Worm (Caenorhabditis elegans): ENCODE results near the gene lpd-9.

DNA sequence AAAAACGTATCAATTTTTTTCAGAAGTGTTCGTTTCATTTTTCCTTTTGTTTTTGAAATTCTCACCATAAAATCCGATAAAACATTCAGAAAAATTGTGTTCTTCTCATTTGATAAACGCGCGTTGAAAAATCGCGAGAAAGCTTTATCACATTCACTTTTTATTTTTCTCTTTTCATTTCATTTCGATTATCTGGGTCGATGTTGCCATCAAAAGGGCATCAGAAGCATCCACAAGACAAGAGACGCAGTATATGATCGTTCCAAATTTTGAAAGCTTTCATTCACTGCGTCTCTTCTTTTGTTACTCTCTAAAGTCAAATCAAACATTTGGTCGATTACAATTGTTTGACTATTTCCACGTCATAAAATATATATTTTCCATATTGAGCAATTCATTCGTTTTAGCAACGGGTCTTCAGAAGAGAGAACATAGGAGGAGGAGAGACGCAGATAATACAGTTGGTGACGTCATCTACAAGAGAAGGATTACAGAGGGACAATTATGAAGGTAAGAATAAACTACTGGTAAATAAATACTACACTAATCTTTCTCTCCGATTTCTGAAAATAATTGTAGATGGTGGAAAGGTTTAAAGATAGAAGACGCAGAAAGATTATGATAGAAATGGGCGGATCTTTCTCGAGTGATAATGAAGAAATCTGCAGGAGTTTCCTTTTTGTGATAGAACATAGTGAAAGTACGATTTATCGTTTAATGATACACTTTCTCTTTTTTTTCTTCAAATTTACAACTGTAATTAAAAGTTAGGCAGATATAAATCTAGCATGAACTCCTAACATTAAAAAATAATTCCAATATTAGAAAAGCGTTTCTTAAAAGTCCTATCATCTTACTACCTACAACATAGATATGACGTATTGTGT, 23.2 kb downstream of the lpd-9 start, which contains the start of gene H27A22.1:
- TF ChIP-seq ceh-36 (tag; optimal IDR thresholded peaks at IDR 0.05) (no peak), tra-4 (tag; optimal IDR thresholded peaks at IDR 0.05) (no peak)
